Fruit fly (Drosophila melanogaster) S2 (cell line): Measurements from ENCODE around the gene cni.

ENCODE experiments used
- CG8478 ChIP-seq: fragments of >200 bp; optimal IDR thresholded peaks from 2 replicates; lab custom pipeline; 2018
- CTCF ChIP-seq, 2 experiments: fragments of >200 bp; optimal IDR thresholded peaks; 2 replicates each; lab custom pipeline; 2018

The cni gene

DNA sequence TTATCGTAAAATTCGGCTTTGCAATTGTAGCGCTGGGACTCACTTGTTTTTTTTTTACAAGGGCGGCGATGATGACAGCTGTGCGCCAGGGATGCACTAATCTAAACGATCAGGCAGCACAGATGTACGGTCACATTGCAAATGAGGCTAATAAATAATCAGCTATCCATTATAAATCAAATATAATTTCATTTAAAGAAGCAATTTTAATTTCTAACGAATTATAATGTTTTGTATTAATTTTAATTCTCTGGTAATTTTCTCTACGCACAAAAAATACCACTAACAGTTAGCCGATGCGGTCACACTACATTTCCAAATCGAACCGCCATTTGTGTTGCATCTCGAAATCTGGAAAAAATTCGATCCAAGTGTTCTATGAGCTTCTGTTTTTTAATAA lies at the start of gene cni, which contains the start of gene fzy:
Gene cni (minus strand): TSS at position 79 of the 400 bp plus-strand sequence.
Gene fzy (plus strand): TSS at position 309 of the 400 bp plus-strand sequence.
- TF ChIP-seq CTCF (optimal IDR thresholded peaks at IDR 0.05; lab: Kevin White, UChicago) (peak in 1 of 2 experiments; percentile 6), CG8478 (no peak)

DNA sequence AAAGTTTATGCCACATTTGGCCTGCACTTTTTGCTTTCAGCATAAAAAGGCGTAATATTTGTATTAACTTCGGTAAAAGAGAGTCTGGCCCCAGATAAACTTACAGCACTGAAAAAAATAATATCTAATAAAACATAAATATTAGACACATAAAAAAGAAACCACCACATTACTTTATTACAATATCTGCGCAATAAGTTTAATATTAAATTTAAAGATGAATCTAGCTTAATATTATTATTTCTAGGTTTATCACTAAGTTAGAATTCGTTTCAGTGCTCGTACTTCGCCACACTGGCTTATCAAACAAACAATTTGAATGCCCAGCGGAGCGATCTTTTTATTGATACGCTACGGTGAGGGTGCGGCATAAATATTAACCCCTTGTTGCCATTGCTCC lies 47.3 kb upstream of the cni start:
- TF ChIP-seq CG8478, result no peak

DNA sequence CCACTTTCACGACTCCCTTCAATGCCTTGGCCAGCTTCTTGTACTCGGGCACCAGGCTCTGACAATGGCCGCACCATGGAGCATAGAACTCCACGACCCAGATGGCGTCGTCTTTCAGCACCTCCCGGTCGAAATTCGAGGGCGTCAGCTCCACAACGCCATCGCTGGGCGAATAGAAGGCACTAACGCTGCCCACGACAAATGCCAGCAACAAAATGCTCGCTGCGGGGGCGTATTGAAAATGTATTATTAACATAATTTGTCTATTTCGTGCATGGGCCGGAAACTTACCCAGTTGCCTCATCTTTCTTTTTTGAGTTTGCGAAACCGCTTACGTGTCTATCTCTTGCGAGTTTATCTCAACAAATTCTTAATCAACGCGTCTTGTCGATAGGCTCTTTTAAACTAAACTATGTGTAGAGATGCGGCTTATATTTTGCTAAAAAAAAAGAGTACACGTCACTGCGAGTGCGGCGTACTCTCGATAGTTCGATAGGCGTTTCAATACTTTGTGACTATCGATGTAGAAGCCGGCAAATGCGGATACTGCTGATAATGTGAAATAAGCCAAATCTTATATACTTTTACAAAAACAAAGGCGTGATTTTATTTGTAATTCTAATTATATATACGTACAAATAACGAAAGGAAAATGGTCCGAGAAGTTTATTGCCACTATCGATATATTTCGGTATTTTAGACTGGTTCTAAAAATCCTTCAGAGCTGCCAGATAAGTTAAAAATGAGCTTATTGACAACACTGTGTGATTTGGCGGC lies 45.9 kb upstream of the cni start, which contains the start of gene CaBP1:
Gene CaBP1 (minus strand): TSS at position 487 of the 777 bp plus-strand sequence.
- TF ChIP-seq CTCF (optimal IDR thresholded peaks at IDR 0.05; lab: Kevin White, UChicago), result no peak
- TF ChIP-seq CG8478, result no peak

DNA sequence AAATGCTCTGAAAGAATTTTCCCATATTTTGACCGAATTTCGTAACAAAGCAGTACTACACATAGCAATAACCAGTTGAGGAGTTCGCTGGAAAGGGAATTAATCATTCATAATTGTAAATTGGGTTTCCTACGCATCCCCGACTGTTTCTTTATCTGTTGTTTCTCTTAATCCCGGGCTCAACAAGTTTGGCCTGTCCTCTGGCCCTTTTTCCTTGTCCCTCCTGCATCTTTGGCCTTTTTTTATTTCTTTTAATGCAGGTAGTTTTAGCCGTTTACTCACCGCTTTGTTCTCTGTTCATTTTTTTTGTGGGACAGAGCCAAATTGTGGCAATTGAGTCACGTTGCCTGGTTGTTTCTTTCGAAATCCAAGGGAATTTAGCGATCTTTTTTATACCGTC lies 43.2 kb upstream of the cni start:
- TF ChIP-seq CTCF (optimal IDR thresholded peaks at IDR 0.05; lab: Kevin White, UChicago), result no peak
- TF ChIP-seq CG8478, result no peak

DNA sequence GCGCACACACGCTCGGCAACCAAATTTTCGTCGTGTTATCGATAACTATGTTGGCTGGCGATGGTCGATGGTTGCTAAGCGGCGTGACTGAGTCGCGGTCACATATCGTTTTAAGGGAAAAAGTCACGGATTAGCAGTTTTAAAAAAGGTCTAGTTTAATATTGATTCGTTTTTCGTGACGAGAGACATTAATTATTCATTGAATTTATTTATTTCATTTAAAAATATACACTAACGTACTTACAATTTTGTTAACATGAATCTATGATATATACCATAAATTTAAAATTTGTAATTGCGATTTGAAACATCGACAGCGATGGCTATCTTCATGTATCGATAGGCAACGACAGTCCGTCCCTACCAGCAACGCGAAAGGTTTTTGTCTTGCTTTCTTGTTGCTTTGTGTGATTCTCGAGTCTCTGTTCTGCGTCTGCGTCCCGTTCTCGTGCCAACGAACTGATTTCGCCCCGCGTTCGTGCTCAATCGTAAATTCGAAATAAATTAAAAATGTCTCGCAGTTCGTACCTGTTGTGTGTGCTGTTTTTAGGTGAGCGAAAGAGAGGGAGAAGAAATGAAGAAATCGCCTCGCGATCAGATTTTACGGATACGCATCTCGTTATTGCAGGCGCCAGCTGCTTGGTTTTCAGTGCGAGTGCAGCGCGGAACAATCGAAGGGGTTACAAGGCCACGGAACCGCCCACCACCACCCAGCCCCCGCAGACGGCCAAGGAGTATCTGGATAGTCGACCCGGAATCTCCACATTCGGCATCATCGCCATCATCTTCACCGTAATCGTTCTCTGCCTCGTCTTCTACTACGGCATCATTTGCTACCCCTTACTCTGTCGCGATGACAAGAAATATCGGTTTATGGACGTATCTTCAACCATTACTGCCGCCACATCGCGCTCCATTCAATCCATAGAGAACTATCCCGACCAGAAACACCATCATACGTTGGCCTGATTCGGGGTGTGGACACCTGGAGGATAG lies 42.4 kb upstream of the cni start, which contains the start of the genes Hyls1, chif and CG4455:
Gene Hyls1 (minus strand): TSS at position 44 of the 996 bp plus-strand sequence.
Gene chif (minus strand): TSS at position 44 of the 996 bp plus-strand sequence.
Gene CG4455 (plus strand): TSS at position 350 of the 996 bp plus-strand sequence.
- TF ChIP-seq CTCF (optimal IDR thresholded peaks at IDR 0.05; lab: Kevin White, UChicago) (peak in 1 of 2 experiments; percentile 11), CG8478 (no peak)

DNA sequence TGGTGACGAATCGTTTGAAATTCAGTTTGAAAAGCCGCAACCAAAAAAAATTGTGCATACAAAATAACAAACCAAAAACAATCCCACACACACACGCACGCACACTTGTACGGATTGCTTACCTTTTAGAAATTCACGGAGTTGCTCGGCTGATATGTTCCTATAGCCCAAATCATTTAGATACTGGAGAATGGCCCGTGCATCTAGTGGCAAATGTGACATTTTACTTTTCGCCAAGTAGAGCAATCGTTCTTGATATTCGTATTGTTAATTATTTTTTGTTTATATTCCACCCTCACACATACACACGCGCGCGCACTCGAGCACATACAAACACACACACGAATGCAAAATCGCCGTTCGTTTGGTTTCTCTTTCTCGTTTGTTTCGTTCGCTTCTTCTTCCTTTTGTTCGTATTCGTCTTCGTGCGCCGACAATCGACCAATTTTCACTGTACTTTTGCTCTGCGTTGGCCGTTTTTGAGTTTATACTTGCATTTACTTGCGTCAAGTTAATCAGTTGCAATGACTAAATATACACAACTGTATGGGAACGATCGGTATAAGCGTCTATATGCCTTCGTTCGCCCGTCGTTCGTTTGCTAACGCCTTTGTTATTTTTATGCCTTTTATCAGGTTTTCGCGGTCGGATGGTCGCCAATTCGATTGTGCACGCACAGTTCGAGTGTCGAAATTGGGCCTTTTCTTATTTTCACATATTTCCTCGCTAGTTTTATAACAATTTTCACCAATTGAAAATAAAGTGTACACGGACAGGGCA lies 41.5 kb upstream of the cni start:
- TF ChIP-seq CG8478 (no peak), CTCF (optimal IDR thresholded peaks at IDR 0.05; lab: Kevin White, UChicago) (no peak)

DNA sequence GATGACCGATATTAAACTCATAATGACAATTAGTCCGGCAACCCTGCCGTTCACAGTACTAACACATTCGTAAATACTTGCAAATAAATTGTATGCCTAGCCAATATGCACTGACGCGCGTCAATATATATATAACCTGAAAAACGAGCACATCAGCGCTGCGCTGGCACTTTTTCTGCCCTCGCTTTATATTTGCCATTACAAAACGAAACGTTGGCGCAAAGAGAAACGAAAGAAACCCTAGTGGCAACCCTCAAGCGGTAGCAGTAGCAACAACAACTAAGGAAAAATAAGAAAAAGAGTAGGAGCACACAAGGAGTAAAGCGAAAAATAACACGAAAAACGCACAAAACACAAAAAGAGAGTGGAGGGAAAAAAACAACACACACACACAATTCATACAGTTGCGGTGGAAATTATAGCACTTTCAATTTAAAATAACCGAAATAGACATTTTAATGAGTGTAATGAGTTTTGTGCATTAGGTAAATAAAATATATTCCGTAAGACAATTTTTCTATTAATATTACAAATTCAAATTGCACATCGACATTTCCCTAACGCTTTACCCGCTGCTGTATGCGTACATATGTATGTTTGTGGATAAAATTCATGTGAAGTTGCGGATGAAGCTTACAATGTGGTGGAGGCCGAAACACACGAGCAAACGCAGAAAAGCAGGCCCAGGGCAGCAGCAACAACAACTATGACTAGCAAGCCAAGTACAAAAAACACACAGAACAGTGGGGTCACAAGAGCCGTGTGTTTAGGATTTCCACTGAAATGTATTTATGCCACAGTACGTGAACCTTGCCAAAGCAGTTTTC lies 40.4 kb upstream of the cni start:
- TF ChIP-seq CG8478, result no peak
- peak in 1 of 2 experiments; percentile 0 for TF ChIP-seq CTCF (optimal IDR thresholded peaks at IDR 0.05; lab: Kevin White, UChicago)

DNA sequence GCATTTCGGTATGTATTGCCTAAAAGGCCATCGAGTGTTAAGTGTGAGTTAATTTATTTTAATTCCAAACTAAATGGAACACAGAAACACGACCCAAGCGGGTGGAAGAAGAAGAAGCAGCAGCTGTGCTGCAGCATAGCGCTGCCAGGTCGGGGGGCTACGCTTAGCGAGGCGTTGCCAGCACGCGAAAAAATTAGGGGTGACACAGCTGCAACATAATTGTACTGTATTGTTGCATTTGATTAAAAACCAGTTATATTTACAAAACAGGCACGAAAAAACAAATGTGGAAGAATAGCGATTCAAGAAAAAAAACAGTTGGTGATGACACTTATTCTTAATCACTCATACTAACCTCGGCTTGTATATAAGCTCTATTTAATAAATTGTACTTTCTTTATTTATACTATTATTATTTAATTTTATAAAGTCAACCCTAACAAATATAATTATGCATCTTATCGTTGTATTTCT lies 39.7 kb upstream of the cni start:
- TF ChIP-seq CG8478, result no peak
- TF ChIP-seq CTCF (optimal IDR thresholded peaks at IDR 0.05; lab: Kevin White, UChicago), result peak; percentile 71 to 75

DNA sequence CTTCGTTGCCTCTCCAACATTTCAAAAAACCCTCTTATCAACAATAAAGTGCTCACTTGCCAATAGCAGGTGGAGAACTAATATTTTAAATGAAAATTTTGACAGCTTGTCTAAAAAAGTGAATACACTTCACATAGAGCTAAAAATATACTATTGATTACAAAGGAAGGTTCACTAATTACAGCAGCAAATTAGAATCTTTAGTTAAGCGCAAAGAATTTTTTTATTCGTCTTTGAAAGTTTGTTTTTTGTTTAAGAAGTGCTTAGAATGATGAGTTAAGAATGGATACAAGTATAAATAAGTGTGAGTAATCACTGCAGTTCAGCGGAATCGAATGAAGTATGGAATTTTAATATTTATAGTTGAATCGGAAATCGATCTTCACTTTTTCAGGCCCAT lies 31.7 kb upstream of the cni start, which contains the start of gene CG44405:
Gene CG44405 (minus strand): TSS at position 101 of the 400 bp plus-strand sequence.
- no peak for TF ChIP-seq CTCF (optimal IDR thresholded peaks at IDR 0.05; lab: Kevin White, UChicago)
- TF ChIP-seq CG8478, result no peak

DNA sequence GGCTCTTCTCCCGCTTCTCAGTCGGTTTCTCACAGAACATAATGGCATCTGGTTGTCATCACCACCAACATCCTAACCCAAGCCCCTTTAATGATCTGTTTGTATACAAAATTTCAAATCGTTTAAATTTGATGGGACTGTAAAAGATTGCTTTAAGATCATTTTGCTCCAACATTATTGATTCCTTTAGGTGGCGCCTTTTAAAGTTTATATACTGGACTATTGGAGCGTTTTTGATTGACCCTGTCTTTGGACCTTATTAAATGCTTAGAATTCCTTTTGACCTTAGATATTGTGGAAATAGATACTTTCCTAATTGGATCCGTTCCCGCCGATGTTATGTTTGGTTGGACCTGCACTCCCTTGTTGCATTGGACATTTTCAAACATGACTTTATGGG lies 29.7 kb upstream of the cni start, which contains the start of gene CG42266:
Gene CG42266 (minus strand): TSS at position 101 of the 400 bp plus-strand sequence.
- TF ChIP-seq CTCF (optimal IDR thresholded peaks at IDR 0.05; lab: Kevin White, UChicago) (no peak), CG8478 (no peak)

DNA sequence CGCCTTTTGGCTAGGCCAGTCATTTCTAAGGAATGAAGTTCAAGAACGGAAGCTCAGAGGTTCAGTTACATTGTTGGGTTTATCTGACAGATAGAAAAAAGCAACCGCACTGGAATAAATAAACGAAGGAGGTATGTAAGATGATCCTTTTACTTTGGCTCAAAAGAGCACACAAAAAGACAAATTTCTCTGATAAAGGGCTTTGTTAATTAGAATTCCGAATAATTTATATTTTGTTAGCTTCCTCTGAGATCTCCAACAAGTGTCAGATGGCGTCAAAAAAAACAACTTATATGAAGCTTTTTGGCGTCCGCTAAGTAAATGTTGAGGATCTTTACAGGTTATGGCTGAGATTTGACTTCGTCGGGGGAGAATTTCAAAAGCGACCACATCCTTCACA lies 27.3 kb upstream of the cni start, which contains the start of gene CG31817:
Gene CG31817 (minus strand): TSS at position 101 of the 400 bp plus-strand sequence.
- TF ChIP-seq CG8478, result no peak
- no peak for TF ChIP-seq CTCF (optimal IDR thresholded peaks at IDR 0.05; lab: Kevin White, UChicago)

DNA sequence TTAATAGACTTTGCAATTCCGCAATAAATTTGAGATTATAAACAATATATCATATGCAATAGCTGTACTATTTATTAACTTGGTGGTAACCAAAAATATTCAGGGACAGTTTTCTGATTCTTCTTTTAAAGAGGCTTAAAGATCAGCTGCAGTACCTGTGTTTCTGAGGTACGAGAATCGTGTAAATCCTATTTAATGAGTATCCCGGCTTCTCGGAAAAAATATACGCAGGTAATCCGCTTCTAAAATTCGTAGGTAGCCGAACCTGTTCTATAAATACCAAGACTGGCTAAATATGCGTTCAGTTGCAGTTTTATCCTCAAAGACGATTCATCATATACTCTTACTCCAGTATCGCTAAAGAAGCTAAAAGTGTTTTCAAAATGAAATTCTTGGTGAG lies 19.1 kb upstream of the cni start, which contains the start of gene CG4440:
Gene CG4440 (plus strand): TSS at position 301 of the 400 bp plus-strand sequence.
- no peak for TF ChIP-seq CTCF (optimal IDR thresholded peaks at IDR 0.05; lab: Kevin White, UChicago)
- TF ChIP-seq CG8478, result no peak

DNA sequence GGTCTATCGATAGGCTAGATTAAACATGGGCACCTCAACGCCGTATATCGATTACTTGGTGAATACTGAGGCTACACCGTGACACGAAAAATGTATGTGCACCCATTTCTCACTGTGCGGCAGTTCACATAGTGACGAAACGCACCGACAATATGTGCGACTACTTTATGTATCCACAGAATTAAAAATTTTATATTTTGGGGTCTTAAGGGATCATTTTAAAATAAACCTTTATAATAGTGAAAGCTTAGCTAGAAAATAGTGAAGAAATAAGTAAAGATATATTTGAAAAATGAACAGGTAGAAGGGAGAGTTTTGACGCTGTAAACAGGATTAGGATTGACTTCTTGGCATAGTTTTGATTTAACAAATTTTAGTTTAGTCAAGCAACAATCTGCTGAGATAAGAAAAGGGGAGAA lies 18.6 kb upstream of the cni start, which contains the start of gene mRpL4:
Gene mRpL4 (minus strand): TSS at position 31 of the 419 bp plus-strand sequence.
- TF ChIP-seq CTCF (optimal IDR thresholded peaks at IDR 0.05; lab: Kevin White, UChicago), result peak in 1 of 2 experiments; percentile 19
- TF ChIP-seq CG8478, result no peak
